Fruit fly (Drosophila melanogaster) whole organism, adult: ENCODE measurements around the gene Gorab.

Experiments
- CG12768 ChIP-seq: fragments of 200-800 bp; sonication (Bioruptor generic); optimal IDR thresholded peaks from 2 replicates; lab custom pipeline; 2017; ENCODE audit warnings: missing biosample characterization, missing genetic modification characterization, mild to moderate bottlenecking, moderate library complexity, missing genetic modification reagents
- Clk ChIP-seq: fragments of 200-800 bp; sonication (Bioruptor generic); optimal IDR thresholded peaks from 2 replicates; lab custom pipeline; 2017; ENCODE audit warnings: missing biosample characterization, missing genetic modification characterization
- Crg-1 ChIP-seq: fragments of 200-800 bp; sonication (Bioruptor generic); optimal IDR thresholded peaks from 2 replicates; lab custom pipeline; 2016; ENCODE audit warnings: missing biosample characterization, missing genetic modification characterization
- Hr96 ChIP-seq: fragments of 200-800 bp; sonication (Bioruptor generic); optimal IDR thresholded peaks from 2 replicates; lab custom pipeline; 2016; ENCODE audit warnings: missing biosample characterization, missing genetic modification characterization
- Mnt ChIP-seq: fragments of 200-800 bp; sonication (Bioruptor generic); optimal IDR thresholded peaks from 2 replicates; lab custom pipeline; 2016; ENCODE audit warnings: missing biosample characterization, mild to moderate bottlenecking, missing genetic modification characterization
- bab1 ChIP-seq: fragments of 200-800 bp; sonication (Bioruptor generic); optimal IDR thresholded peaks from 3 replicates; lab custom pipeline; 2019; ENCODE audit warnings: missing biosample characterization, mild to moderate bottlenecking, missing genetic modification characterization, moderate library complexity
- cic ChIP-seq: fragments of 200-800 bp; sonication (Bioruptor generic); optimal IDR thresholded peaks from 2 replicates; lab custom pipeline; 2017; ENCODE audit warnings: missing biosample characterization, mild to moderate bottlenecking, missing genetic modification characterization, moderate library complexity
- kay ChIP-seq: fragments of 200-800 bp; sonication (Bioruptor generic); peaks from one replicate; lab custom pipeline; 2016; ENCODE audit warnings: missing biosample characterization, missing genetic modification characterization, borderline replicate concordance
- ovo ChIP-seq: fragments of 200-800 bp; sonication (Bioruptor generic); optimal IDR thresholded peaks from 2 replicates; lab custom pipeline; 2016; ENCODE audit warnings: missing biosample characterization, missing genetic modification characterization
- pad ChIP-seq: fragments of 200-800 bp; sonication (Bioruptor generic); optimal IDR thresholded peaks from 3 replicates; lab custom pipeline; 2017; ENCODE audit warnings: missing biosample characterization, missing genetic modification characterization, mild to moderate bottlenecking, moderate library complexity, missing genetic modification reagents
- tj ChIP-seq: fragments of 200-800 bp; sonication (Bioruptor generic); optimal IDR thresholded peaks from 3 replicates; lab custom pipeline; 2017; ENCODE audit warnings: missing biosample characterization, mild to moderate bottlenecking, missing genetic modification characterization, moderate library complexity
- toe ChIP-seq: fragments of 200-800 bp; sonication (Bioruptor generic); optimal IDR thresholded peaks from 2 replicates; lab custom pipeline; 2016; ENCODE audit warnings: missing biosample characterization, missing genetic modification characterization

DNA sequence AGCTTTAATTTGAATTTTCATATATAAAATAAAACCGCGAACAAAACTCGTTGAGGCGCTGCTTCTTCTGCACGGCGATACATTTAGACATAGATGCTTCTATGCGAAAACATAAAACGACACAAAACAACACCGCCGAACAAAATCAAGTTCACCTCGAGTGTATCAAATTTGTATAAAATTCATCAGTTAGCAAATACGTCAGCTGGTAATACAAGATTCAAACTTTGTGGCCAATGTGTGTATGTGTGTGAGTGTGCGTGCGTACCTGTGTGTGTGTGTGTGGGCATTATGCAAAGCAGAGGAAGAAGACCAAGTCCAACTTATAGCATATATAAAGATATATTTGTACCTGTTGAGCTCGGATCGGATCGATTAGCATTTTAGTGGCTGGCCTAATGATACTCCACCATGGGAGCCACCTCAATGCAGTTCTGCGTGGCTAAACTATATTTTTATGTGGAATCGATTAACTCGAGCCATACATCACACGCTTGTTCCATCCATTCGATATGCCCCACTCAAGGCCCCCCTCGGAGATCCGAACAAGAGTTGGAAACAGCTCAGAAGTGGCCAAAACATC, 34.1 kb downstream of the Gorab start:
- TF ChIP-seq pad, result no peak
- TF ChIP-seq kay (GFP tag; lab: Kevin White, UChicago), result no peak
- no peak for TF ChIP-seq tj
- no peak for TF ChIP-seq bab1
- no peak for TF ChIP-seq CG12768
- no peak for TF ChIP-seq toe
- no peak for TF ChIP-seq Clk (GFP tag; lab: Kevin White, UChicago)
- no peak for TF ChIP-seq ovo (GFP tag; lab: Kevin White, UChicago)
- TF ChIP-seq cic (GFP tag; lab: Kevin White, UChicago), result no peak
- TF ChIP-seq Mnt (GFP tag; lab: Kevin White, UChicago), result no peak
- TF ChIP-seq Hr96, result no peak
- no peak for TF ChIP-seq Crg-1 (GFP tag; lab: Kevin White, UChicago)
